Worm (Caenorhabditis elegans) whole organism, L1 larva: ENCODE results near the gene his-35.

Source experiments
- C04F5.9 ChIP-seq: sonication (generic microtip); optimal IDR thresholded peaks from 2 replicates; lab custom pipeline; 2016; ENCODE audit warnings: missing genetic modification characterization, missing compliant biosample characterization
- C16A3.4 ChIP-seq: fragments of 150-350 bp; optimal IDR thresholded peaks from 2 replicates; lab custom pipeline; 2014; ENCODE audit warnings: missing biosample characterization, missing genetic modification characterization
- C34B4.2 ChIP-seq: sonication (generic microtip); optimal IDR thresholded peaks from 2 replicates; lab custom pipeline; 2017; ENCODE audit warnings: mild to moderate bottlenecking, missing genetic modification characterization, missing compliant biosample characterization
- blmp-1 ChIP-seq: fragments of 150-350 bp; optimal IDR thresholded peaks from 2 replicates; lab custom pipeline; 2014; ENCODE audit warnings: missing biosample characterization, missing genetic modification characterization
- ceh-8 ChIP-seq: fragments of 200-800 bp; sonication (Bioruptor generic); optimal IDR thresholded peaks from 2 replicates; lab custom pipeline; 2018; ENCODE audit warnings: mild to moderate bottlenecking, missing genetic modification characterization, moderate library complexity, missing compliant biosample characterization
- ceh-82 ChIP-seq, 3 experiments: fragments of 150-350 bp in 1 of 3; sonication (generic microtip) in 2 of 3; optimal IDR thresholded peaks; 2 replicates each; lab custom pipeline; 2014 to 2017; ENCODE audit warnings: missing biosample characterization in 3 of 3, missing genetic modification characterization in 3 of 3
- ceh-90 ChIP-seq: sonication (generic microtip); optimal IDR thresholded peaks from 2 replicates; lab custom pipeline; 2016; ENCODE audit warnings: missing genetic modification characterization, missing compliant biosample characterization
- ces-1 ChIP-seq: fragments of 150-350 bp; optimal IDR thresholded peaks from 2 replicates; lab custom pipeline; 2014; ENCODE audit warnings: missing biosample characterization, missing genetic modification reagents, missing genetic modification characterization
- efl-1 ChIP-seq, 4 experiments: fragments of 150-350 bp; optimal IDR thresholded peaks in 3 of 4; peaks in 1 of 4; 1 replicate in 1 of 4; 2 replicates in 3 of 4; lab custom pipeline; 2014; ENCODE audit warnings: missing biosample characterization in 2 of 4, missing genetic modification characterization in 2 of 4, missing genetic modification reagents in 2 of 4
- efl-3 ChIP-seq: fragments of 200-800 bp; sonication (Bioruptor generic); optimal IDR thresholded peaks from 2 replicates; lab custom pipeline; 2018; ENCODE audit warnings: mild to moderate bottlenecking, missing genetic modification characterization, missing compliant biosample characterization
- egl-13 ChIP-seq: sonication (generic microtip); optimal IDR thresholded peaks from 2 replicates; lab custom pipeline; 2016; ENCODE audit warnings: missing genotype, missing genetic modification reagents, missing genetic modification characterization, missing compliant biosample characterization
- fkh-10 ChIP-seq: sonication (generic microtip); optimal IDR thresholded peaks from 2 replicates; lab custom pipeline; 2017; ENCODE audit warnings: missing biosample characterization, missing genetic modification reagents, missing genetic modification characterization
- fkh-4 ChIP-seq: sonication (generic microtip); optimal IDR thresholded peaks from 2 replicates; lab custom pipeline; 2016; ENCODE audit warnings: missing compliant biosample characterization, missing genetic modification characterization, borderline replicate concordance
- fos-1 ChIP-seq: fragments of 150-350 bp; optimal IDR thresholded peaks from 2 replicates; lab custom pipeline; 2014; ENCODE audit warnings: missing biosample characterization, missing genetic modification characterization
- grh-1 ChIP-seq: fragments of 200-800 bp; sonication (Bioruptor generic); IDR thresholded peaks from 2 replicates; pipeline ENCODE4 v1.3.6; 2022; ENCODE audit warnings: missing genetic modification reagents, missing genetic modification characterization, missing compliant biosample characterization
- hlh-17 ChIP-seq: fragments of 200-800 bp; sonication (Bioruptor generic); optimal IDR thresholded peaks from 2 replicates; lab custom pipeline; 2018; ENCODE audit warnings: missing genetic modification characterization, mild to moderate bottlenecking, missing compliant biosample characterization, moderate library complexity, borderline replicate concordance
- isw-1 ChIP-seq: fragments of 200-800 bp; sonication (Bioruptor generic); IDR thresholded peaks from 2 replicates; pipeline ENCODE4 v1.3.6; 2022; ENCODE audit warnings: missing genetic modification characterization, missing compliant biosample characterization
- lin-14 ChIP-seq: fragments of 200-800 bp; sonication (Bioruptor generic); optimal IDR thresholded peaks from 2 replicates; lab custom pipeline; 2018; ENCODE audit warnings: mild to moderate bottlenecking, missing genetic modification characterization, moderate library complexity, missing compliant biosample characterization
- lin-35 ChIP-seq, 2 experiments: fragments of 150-350 bp; optimal IDR thresholded peaks; 2 replicates each; lab custom pipeline; 2014; ENCODE audit warnings: missing biosample characterization in 2 of 2, missing genetic modification characterization in 2 of 2, missing genetic modification reagents in 2 of 2
- lsy-2 ChIP-seq, 2 experiments: fragments of 150-350 bp; optimal IDR thresholded peaks; 2 replicates each; lab custom pipeline; 2014; ENCODE audit warnings: missing biosample characterization in 2 of 2, missing genetic modification characterization in 2 of 2
- mef-2 ChIP-seq: fragments of 150-350 bp; optimal IDR thresholded peaks from 2 replicates; lab custom pipeline; 2014; ENCODE audit warnings: missing biosample characterization, missing genetic modification characterization
- nhr-11 ChIP-seq: fragments of 150-350 bp; optimal IDR thresholded peaks from 2 replicates; lab custom pipeline; 2014; ENCODE audit warnings: missing biosample characterization, missing genetic modification characterization
- nhr-12 ChIP-seq: sonication (generic microtip); optimal IDR thresholded peaks from 2 replicates; lab custom pipeline; 2017; ENCODE audit warnings: missing biosample characterization, missing genetic modification characterization
- nhr-19 ChIP-seq: fragments of 200-800 bp; sonication (Bioruptor generic); conservative IDR thresholded peaks from 2 replicates; pipeline ENCODE4 v1.3.6; 2022; ENCODE audit warnings: missing genetic modification characterization, missing compliant biosample characterization
- nhr-20 ChIP-seq: sonication (generic microtip); optimal IDR thresholded peaks from 2 replicates; lab custom pipeline; 2016; ENCODE audit warnings: mild to moderate bottlenecking, missing genetic modification characterization, missing compliant biosample characterization
- nhr-71 ChIP-seq: sonication (generic microtip); optimal IDR thresholded peaks from 2 replicates; lab custom pipeline; 2016; ENCODE audit warnings: mild to moderate bottlenecking, missing genetic modification characterization, moderate library complexity, missing compliant biosample characterization
- nhr-84 ChIP-seq: sonication (generic microtip); optimal IDR thresholded peaks from 2 replicates; lab custom pipeline; 2017; ENCODE audit warnings: missing biosample characterization, missing genetic modification characterization
- nhr-85 ChIP-seq: sonication (generic microtip); peaks from one replicate; lab custom pipeline; 2016; ENCODE audit warnings: missing genetic modification characterization, inconsistent platforms, missing compliant biosample characterization
- pax-3 ChIP-seq: fragments of 200-800 bp; sonication (Bioruptor generic); optimal IDR thresholded peaks from 2 replicates; lab custom pipeline; 2018; ENCODE audit warnings: mild to moderate bottlenecking, missing genetic modification characterization, moderate library complexity, missing compliant biosample characterization
- rnt-1 ChIP-seq: sonication (generic microtip); optimal IDR thresholded peaks from 2 replicates; lab custom pipeline; 2016; ENCODE audit warnings: mild to moderate bottlenecking, missing genetic modification characterization, moderate library complexity, missing compliant biosample characterization
- skn-1 ChIP-seq: fragments of 150-350 bp; optimal IDR thresholded peaks from 2 replicates; lab custom pipeline; 2014; ENCODE audit warnings: missing biosample characterization, missing genetic modification characterization
- snpc-4 ChIP-seq: fragments of 150-350 bp; optimal IDR thresholded peaks from 2 replicates; lab custom pipeline; 2014; ENCODE audit warnings: missing biosample characterization, missing genetic modification characterization
- snu-23 ChIP-seq: sonication (generic microtip); optimal IDR thresholded peaks from 2 replicates; lab custom pipeline; 2016; ENCODE audit warnings: missing genetic modification characterization, missing compliant biosample characterization
- sox-4 ChIP-seq: sonication (generic microtip); optimal IDR thresholded peaks from 2 replicates; lab custom pipeline; 2016; ENCODE audit warnings: missing genetic modification characterization, missing compliant biosample characterization
- sptf-1 ChIP-seq: fragments of 150-350 bp; optimal IDR thresholded peaks from 2 replicates; lab custom pipeline; 2014; ENCODE audit warnings: missing biosample characterization, missing genetic modification characterization
- swsn-7 ChIP-seq: sonication (generic microtip); optimal IDR thresholded peaks from 2 replicates; lab custom pipeline; 2016; ENCODE audit warnings: missing genetic modification characterization, missing compliant biosample characterization
- tbx-2 ChIP-seq: sonication (generic microtip); optimal IDR thresholded peaks from 2 replicates; lab custom pipeline; 2016; ENCODE audit warnings: missing genetic modification characterization, missing compliant biosample characterization
- unc-130 ChIP-seq: fragments of 150-350 bp; optimal IDR thresholded peaks from 2 replicates; lab custom pipeline; 2017; ENCODE audit warnings: missing biosample characterization, missing genetic modification characterization, inconsistent platforms
- xbp-1 ChIP-seq: sonication (generic microtip); optimal IDR thresholded peaks from 2 replicates; lab custom pipeline; 2016; ENCODE audit warnings: missing genetic modification characterization, missing compliant biosample characterization
- zag-1 ChIP-seq: fragments of 150-350 bp; optimal IDR thresholded peaks from 2 replicates; lab custom pipeline; 2014; ENCODE audit warnings: missing biosample characterization, missing genetic modification characterization
- ztf-11 ChIP-seq, 2 experiments: sonication (generic microtip); optimal IDR thresholded peaks; 2 replicates each; lab custom pipeline; 2016 to 2017; ENCODE audit warnings: missing genetic modification characterization in 2 of 2, missing biosample characterization in 1 of 2, missing compliant biosample characterization in 1 of 2

The his-35 gene

DNA sequence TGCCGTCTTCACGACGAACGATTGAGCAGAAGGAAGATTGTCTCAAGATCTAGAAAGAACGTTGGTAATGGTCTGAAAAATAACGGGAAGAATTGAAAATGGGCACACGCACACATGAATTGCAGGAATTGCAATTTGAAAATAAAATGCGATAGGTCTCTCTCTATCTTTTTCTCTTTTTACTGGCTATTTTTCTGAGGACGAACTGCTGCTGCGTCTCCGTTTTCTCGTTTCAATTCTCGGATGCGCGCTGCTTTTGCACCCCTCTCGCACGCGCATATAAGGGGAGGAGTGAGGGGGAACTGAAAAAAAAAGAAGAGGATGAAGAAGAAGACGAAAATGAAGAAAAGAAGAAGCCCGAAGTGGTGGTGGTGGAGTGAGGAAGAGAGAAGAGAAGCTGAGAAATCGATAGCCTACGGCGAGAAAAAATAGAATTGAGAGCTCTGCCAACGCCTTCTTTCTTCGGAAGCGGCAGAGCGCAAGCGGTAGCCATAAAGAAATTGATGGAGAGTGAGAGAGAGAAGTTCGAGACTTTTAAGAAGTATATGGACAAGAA lies 16.6 kb upstream of the his-35 start, which contains the start of gene rgef-1 (continued):
- TF ChIP-seq C34B4.2 (tag; lab: Kevin White, UChicago) (no peak), mef-2 (tag; lab: Kevin White, UChicago) (peak; percentile 80), ceh-8 (peak; percentile 17), swsn-7 (tag; lab: Kevin White, UChicago) (peak; percentile 71), lin-35 (GFP tag; optimal IDR thresholded peaks at IDR 0.05; lab: Kevin White, UChicago) (peak in 1 of 2 experiments; percentile 51), nhr-85 (tag; lab: Kevin White, UChicago) (no peak), nhr-20 (tag; lab: Kevin White, UChicago) (peak; percentile 6), zag-1 (tag; lab: Kevin White, UChicago) (peak; percentile 47), efl-3 (GFP tag; lab: Kevin White, UChicago) (no peak), rnt-1 (no peak), pax-3 (tag; lab: Kevin White, UChicago) (peak; percentile 3), sptf-1 (tag; lab: Kevin White, UChicago) (no peak), grh-1 (GFP tag; lab: Robert Waterston, UW) (no peak), efl-1 (optimal IDR thresholded peaks at IDR 0.05; lab: Kevin White, UChicago) (peak; percentile 30 to 34), efl-1 (GFP tag; optimal IDR thresholded peaks at IDR 0.05 in 1 of 2; lab: Kevin White, UChicago) (peak in 1 of 2 experiments; percentile 3), skn-1 (tag; lab: Kevin White, UChicago) (peak; percentile 5), nhr-12 (tag; lab: Kevin White, UChicago) (no peak), xbp-1 (tag; lab: Kevin White, UChicago) (peak; percentile 23), unc-130 (tag; lab: Kevin White, UChicago) (no peak), nhr-11 (tag; lab: Kevin White, UChicago) (no peak), C16A3.4 (tag; lab: Kevin White, UChicago) (no peak), lsy-2 (tag; optimal IDR thresholded peaks at IDR 0.05; lab: Kevin White, UChicago) (peak; percentile 41 to 60), fos-1 (tag; lab: Kevin White, UChicago) (peak; percentile 16), ceh-90 (no peak), sox-4 (tag; lab: Kevin White, UChicago) (no peak), isw-1 (GFP tag; lab: Robert Waterston, UW) (peak; percentile 62), hlh-17 (GFP tag; lab: Kevin White, UChicago) (no peak), C04F5.9 (tag; lab: Kevin White, UChicago) (no peak), nhr-71 (peak; percentile 71), ztf-11 (tag; optimal IDR thresholded peaks at IDR 0.05; lab: Kevin White, UChicago) (peak in 1 of 2 experiments; percentile 26), nhr-84 (tag; lab: Kevin White, UChicago) (no peak)

DNA sequence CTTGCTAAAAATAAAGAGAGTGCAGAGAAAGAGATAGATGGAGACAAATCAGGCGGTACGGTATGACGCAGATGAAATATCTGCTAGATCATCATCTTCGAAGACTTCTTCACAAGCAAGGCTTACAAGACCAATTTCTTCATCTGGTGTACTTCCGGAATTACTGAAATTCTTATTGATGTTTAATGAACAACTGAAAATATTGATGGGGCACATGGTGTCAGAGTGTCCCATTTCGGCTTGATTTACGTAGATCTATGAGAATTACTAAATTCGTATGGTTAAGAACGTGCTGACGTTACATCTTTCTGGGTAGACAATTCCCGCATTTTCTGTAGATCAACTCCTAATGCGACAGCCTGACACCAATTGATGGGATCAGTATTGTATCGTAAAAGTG lies 11.6 kb upstream of the his-35 start:
- TF ChIP-seq efl-1 (optimal IDR thresholded peaks at IDR 0.05; lab: Kevin White, UChicago), result no peak
- peak in 1 of 2 experiments; percentile 25 for TF ChIP-seq efl-1 (GFP tag; optimal IDR thresholded peaks at IDR 0.05 in 1 of 2; lab: Kevin White, UChicago)
- TF ChIP-seq nhr-11 (tag; lab: Kevin White, UChicago), result no peak

DNA sequence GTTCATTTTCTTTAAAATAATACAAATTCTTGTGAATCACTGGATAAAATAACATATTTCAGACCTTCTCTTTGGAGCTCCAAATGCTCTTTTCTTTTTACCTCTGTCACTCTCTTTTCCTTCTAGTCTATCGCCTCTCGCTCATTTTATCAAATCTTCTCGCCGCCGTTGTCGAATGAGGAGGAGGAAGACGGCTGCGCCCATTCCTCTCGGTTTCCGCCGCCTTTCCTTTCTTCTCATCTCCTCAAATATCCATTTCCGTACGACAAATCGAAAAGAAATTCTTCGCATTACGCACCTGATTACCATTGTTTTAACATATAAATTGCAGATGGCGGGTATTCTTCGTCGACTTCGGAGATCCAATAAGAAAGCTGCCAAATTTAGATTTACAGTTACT lies 5.2 kb upstream of the his-35 start, which contains the start of gene ehbp-1:
ehbp-1 (plus strand) TSS at position 332 of the 400 bp plus-strand sequence.
- TF ChIP-seq fkh-4 (no peak), snpc-4 (tag; lab: Kevin White, UChicago) (no peak), egl-13 (tag; lab: Kevin White, UChicago) (peak; percentile 18), lin-14 (GFP tag; lab: Kevin White, UChicago) (peak; percentile 80), blmp-1 (tag; lab: Kevin White, UChicago) (peak; percentile 67), tbx-2 (tag; lab: Kevin White, UChicago) (no peak), fkh-10 (GFP tag; lab: Kevin White, UChicago) (peak; percentile 58), snu-23 (peak; percentile 1), swsn-7 (tag; lab: Kevin White, UChicago) (peak; percentile 0), ces-1 (GFP tag; lab: Kevin White, UChicago) (no peak), nhr-71 (peak; percentile 18), nhr-19 (GFP tag; lab: Robert Waterston, UW) (no peak), rnt-1 (no peak), ceh-82 (tag; optimal IDR thresholded peaks at IDR 0.05; lab: Kevin White, UChicago) (no peak)
